Worm (Caenorhabditis elegans): Measurements from ENCODE around the gene W05B10.3.

Gene W05B10.3

ce11 chrV:12661619-12662018 is at the start of gene W05B10.3:
W05B10.3 (minus strand) TSS chrV:12661719.
- TF ChIP-seq unc-62 (GFP tag; optimal IDR thresholded peaks at IDR 0.05 in 1 of 2): peak in 1 of 2 experiments; percentile 79
- no peak for TF ChIP-seq unc-62 (tag; optimal IDR thresholded peaks at IDR 0.05)
- TF ChIP-seq aly-2 (tag; optimal IDR thresholded peaks at IDR 0.05): no peak

ce11 chrV:12708305-12708704 is 46.8 kb upstream of the W05B10.3 start, which contains the start of gene R11D1.2:
R11D1.2 (plus strand) TSS chrV:12708605.
- no peak for TF ChIP-seq lim-7 (GFP tag; IDR thresholded peaks at IDR 0.05)
- no peak for TF ChIP-seq sdz-12 (GFP tag; optimal IDR thresholded peaks at IDR 0.05)
- no peak for TF ChIP-seq arid-1 (GFP tag; conservative IDR thresholded peaks at IDR 0.05)
- no peak for TF ChIP-seq daf-19 (GFP tag; conservative IDR thresholded peaks at IDR 0.05)
- TF ChIP-seq T26A8.4 (GFP tag; IDR thresholded peaks at IDR 0.05): no peak

ce11 chrV:12706511-12706910 is 45.0 kb upstream of the W05B10.3 start:
- TF ChIP-seq dmd-9 (GFP tag; IDR thresholded peaks at IDR 0.05) (no peak), aha-1 (tag) (peak; percentile 80)

- TF ChIP-seq ztf-11 (tag; optimal IDR thresholded peaks at IDR 0.05): no peak
- peak in 1 of 2 experiments; percentile 34 for TF ChIP-seq unc-62 (GFP tag; optimal IDR thresholded peaks at IDR 0.05 in 1 of 2)
- no peak for TF ChIP-seq unc-62 (tag; optimal IDR thresholded peaks at IDR 0.05)
These were observed 42.6 kb upstream of the W05B10.3 start, which contains the start of gene R11D1.1 for ce11 chrV:12704077-12704476. R11D1.1 (plus strand) TSS chrV:12704377.

ce11 chrV:12701613-12702012 is 40.1 kb upstream of the W05B10.3 start:
- TF ChIP-seq nhr-76 (tag; optimal IDR thresholded peaks at IDR 0.05) (no peak), egl-27 (tag; optimal IDR thresholded peaks at IDR 0.05) (no peak), attf-4 (tag; optimal IDR thresholded peaks at IDR 0.05) (no peak), ces-1 (GFP tag; optimal IDR thresholded peaks at IDR 0.05) (peak; percentile 44)

- TF ChIP-seq hlh-30 (tag; optimal IDR thresholded peaks at IDR 0.05; ENCODE audit: insufficient read depth): peak; percentile 74
- TF ChIP-seq pqm-1 (tag; optimal IDR thresholded peaks at IDR 0.05): no peak
- TF ChIP-seq T20F7.1 (GFP tag; optimal IDR thresholded peaks at IDR 0.05): peak; percentile 38
- TF ChIP-seq lsy-2 (tag; optimal IDR thresholded peaks at IDR 0.05): peak in 1 of 2 experiments; percentile 47
- TF ChIP-seq mxl-3 (GFP tag; optimal IDR thresholded peaks at IDR 0.05): no peak
- peak; percentile 49 for TF ChIP-seq lin-38 (GFP tag; IDR thresholded peaks at IDR 0.05)
- peak; percentile 0 for TF ChIP-seq rbr-2 (tag; optimal IDR thresholded peaks at IDR 0.05)
- TF ChIP-seq nhr-11 (tag; optimal IDR thresholded peaks at IDR 0.05): peak; percentile 52
- peak; percentile 30 for TF ChIP-seq nhr-6 (tag; optimal IDR thresholded peaks at IDR 0.05)
- TF ChIP-seq ctbp-1 (GFP tag; IDR thresholded peaks at IDR 0.05): no peak
- TF ChIP-seq mdl-1 (tag; optimal IDR thresholded peaks at IDR 0.05): no peak
- no peak for TF ChIP-seq daf-16 (GFP tag; optimal IDR thresholded peaks at IDR 0.05)
- peak; percentile 39 for TF ChIP-seq daf-16 (tag; optimal IDR thresholded peaks at IDR 0.05)
These were observed 35.9 kb upstream of the W05B10.3 start, which contains the start of gene istr-1 for ce11 chrV:12697364-12697901. istr-1 (plus strand) TSS chrV:12697858.

ce11 chrV:12696790-12697189 is 35.3 kb upstream of the W05B10.3 start:
- TF ChIP-seq egl-27 (tag; optimal IDR thresholded peaks at IDR 0.05) (no peak), nhr-111 (GFP tag; optimal IDR thresholded peaks at IDR 0.05) (no peak), hlh-11 (tag; optimal IDR thresholded peaks at IDR 0.05) (no peak), madf-9 (GFP tag; conservative IDR thresholded peaks at IDR 0.05) (no peak), F49E8.2 (tag; optimal IDR thresholded peaks at IDR 0.05; ENCODE audit: borderline replicate concordance) (no peak), lin-1 (GFP tag; IDR thresholded peaks at IDR 0.05) (no peak), lir-3 (tag; optimal IDR thresholded peaks at IDR 0.05) (no peak), nhr-42 (GFP tag; IDR thresholded peaks at IDR 0.05) (no peak), ztf-11 (tag; optimal IDR thresholded peaks at IDR 0.05) (no peak), nhr-41 (GFP tag; IDR thresholded peaks at IDR 0.05) (no peak), spr-1 (tag; optimal IDR thresholded peaks at IDR 0.05) (no peak), nhr-77 (tag; optimal IDR thresholded peaks at IDR 0.05) (no peak), ceh-44 (GFP tag; IDR thresholded peaks at IDR 0.05) (no peak), unc-62 (GFP tag; optimal IDR thresholded peaks at IDR 0.05 in 1 of 2) (no peak), unc-62 (tag; optimal IDR thresholded peaks at IDR 0.05) (no peak), tag-97 (GFP tag; IDR thresholded peaks at IDR 0.05) (no peak), saeg-2 (GFP tag; IDR thresholded peaks at IDR 0.05) (no peak)
